Fruit fly (Drosophila melanogaster) whole organism, embryonic: Measurements from ENCODE around the gene CG9717.

Experiments used
- B-H2 ChIP-seq: fragments of 200-800 bp; sonication (Bioruptor generic); optimal IDR thresholded peaks from 2 replicates; lab custom pipeline; 2018; ENCODE audit warnings: missing biosample characterization, mild to moderate bottlenecking, missing genetic modification characterization
- CG12236 ChIP-seq: fragments of 200-800 bp; sonication (Bioruptor generic); optimal IDR thresholded peaks from 2 replicates; lab custom pipeline; 2016; ENCODE audit warnings: missing biosample characterization, missing genetic modification characterization
- CG15601 ChIP-seq: fragments of 200-800 bp; sonication (Bioruptor generic); optimal IDR thresholded peaks from 3 replicates; lab custom pipeline; 2019; ENCODE audit warnings: missing biosample characterization, mild to moderate bottlenecking, missing genetic modification characterization, moderate library complexity
- CG7745 ChIP-seq: fragments of 200-800 bp; sonication (Bioruptor generic); optimal IDR thresholded peaks from 2 replicates; lab custom pipeline; 2018; ENCODE audit warnings: missing biosample characterization, mild to moderate bottlenecking, missing genetic modification characterization, moderate library complexity
- NC2β ChIP-seq: fragments of 200-800 bp; sonication (Bioruptor generic); optimal IDR thresholded peaks from 2 replicates; lab custom pipeline; 2016; ENCODE audit warnings: missing biosample characterization, missing genetic modification characterization
- Oli ChIP-seq: fragments of 200-800 bp; sonication (Bioruptor generic); optimal IDR thresholded peaks from 2 replicates; lab custom pipeline; 2018; ENCODE audit warnings: missing biosample characterization, mild to moderate bottlenecking, missing genetic modification characterization, moderate library complexity
- grau ChIP-seq: fragments of 200-800 bp; optimal IDR thresholded peaks from 3 replicates; lab custom pipeline; 2019; ENCODE audit warnings: missing biosample characterization, mild to moderate bottlenecking, missing genetic modification characterization, moderate library complexity
- tio ChIP-seq: fragments of 200-800 bp; sonication (Bioruptor generic); optimal IDR thresholded peaks from 2 replicates; lab custom pipeline; 2017; ENCODE audit warnings: missing biosample characterization, missing genetic modification characterization, inconsistent platforms

- TF ChIP-seq CG12236 (GFP tag; lab: Kevin White, UChicago) (no peak), tio (GFP tag; lab: Kevin White, UChicago) (no peak), B-H2 (GFP tag; lab: Kevin White, UChicago) (no peak), NC2β (GFP tag; lab: Kevin White, UChicago) (no peak), grau (tag; lab: Kevin White, UChicago) (no peak), CG15601 (tag; lab: Kevin White, UChicago) (no peak), CG7745 (tag; lab: Kevin White, UChicago) (no peak), Oli (no peak)
These were observed 45.6 kb downstream of the CG9717 start for dm6 chr3R:30541469-30541868.
